Fruit fly (Drosophila melanogaster): ENCODE measurements around the gene CG15021.

- no peak for TF ChIP-seq BtbVII (GFP tag; optimal IDR thresholded peaks at IDR 0.05)
- TF ChIP-seq PHDP (tag; optimal IDR thresholded peaks at IDR 0.05), result no peak
- TF ChIP-seq CG10431 (GFP tag; optimal IDR thresholded peaks at IDR 0.05), result no peak
- no peak for TF ChIP-seq CG1832 (GFP tag; optimal IDR thresholded peaks at IDR 0.05)
- no peak for TF ChIP-seq salm (tag; optimal IDR thresholded peaks at IDR 0.05)
Measured at dm6 chr3L:4436421-4436820, at the start of gene CG15021.
